Fruit fly (Drosophila melanogaster): Measurements from ENCODE around the gene Skel.
A peak's percentile ranks its signal among the peaks of the same experiment; 100 is the strongest.

The Skel gene

dm6 chr3R:10696371-10696777 lies 9.6 kb downstream of the Skel start, which contains the start of the genes pug, CG14683 and CG46459 (continued):
- TF ChIP-seq cwo (GFP tag; optimal IDR thresholded peaks at IDR 0.05), result no peak
- peak; percentile 74 for TF ChIP-seq CG1647 (GFP tag; optimal IDR thresholded peaks at IDR 0.05)
- peak; percentile 5 for TF ChIP-seq twi (tag; optimal IDR thresholded peaks at IDR 0.05)
- no peak for TF ChIP-seq insv (GFP tag; optimal IDR thresholded peaks at IDR 0.05)
- no peak for TF ChIP-seq Ada2b (GFP tag; IDR thresholded peaks at IDR 0.05)
- TF ChIP-seq NC2α (GFP tag; optimal IDR thresholded peaks at IDR 0.05), result no peak
- no peak for TF ChIP-seq emc (GFP tag; optimal IDR thresholded peaks at IDR 0.05)
- peak; percentile 91 for TF ChIP-seq sens (GFP tag)
- no peak for TF ChIP-seq CG10321 (GFP tag; IDR thresholded peaks at IDR 0.05)
- TF ChIP-seq en (GFP tag; optimal IDR thresholded peaks at IDR 0.05), result peak; percentile 20
- TF ChIP-seq E2f1 (GFP tag; IDR thresholded peaks at IDR 0.05), result no peak
- TF ChIP-seq Dref (GFP tag; IDR thresholded peaks at IDR 0.05), result peak; percentile 77
- TF ChIP-seq CG12155 (GFP tag; optimal IDR thresholded peaks at IDR 0.05), result peak; percentile 31
- no peak for TF ChIP-seq CG7357 (GFP tag; IDR thresholded peaks at IDR 0.05)
- TF ChIP-seq B-H2 (GFP tag; optimal IDR thresholded peaks at IDR 0.05), result peak; percentile 14
- peak; percentile 29 for TF ChIP-seq CG1602 (GFP tag; optimal IDR thresholded peaks at IDR 0.05)
- TF ChIP-seq CG6765 (GFP tag; optimal IDR thresholded peaks at IDR 0.05), result no peak
- peak; percentile 92 for TF ChIP-seq CG6791 (GFP tag; IDR thresholded peaks at IDR 0.05; ENCODE audit: partially characterized antibody)
- TF ChIP-seq Abd-B (GFP tag; optimal IDR thresholded peaks at IDR 0.05), result no peak
- peak; percentile 97 for TF ChIP-seq Med (GFP tag)
- peak; percentile 58 for TF ChIP-seq Camta (GFP tag; optimal IDR thresholded peaks at IDR 0.05)
- peak; percentile 33 for TF ChIP-seq CG9727 (GFP tag; optimal IDR thresholded peaks at IDR 0.05)
- TF ChIP-seq CG11247 (GFP tag; IDR thresholded peaks at IDR 0.05), result no peak
- TF ChIP-seq CG2678 (tag; optimal IDR thresholded peaks at IDR 0.05), result peak; percentile 31
- TF ChIP-seq Drgx (GFP tag; IDR thresholded peaks at IDR 0.05), result no peak
- TF ChIP-seq fd3F (GFP tag; optimal IDR thresholded peaks at IDR 0.05), result no peak
- peak; percentile 94 for TF ChIP-seq zen2 (GFP tag; IDR thresholded peaks at IDR 0.05; ENCODE audit: partially characterized antibody)
- TF ChIP-seq h (optimal IDR thresholded peaks at IDR 0.05), result no peak
- TF ChIP-seq CG17612 (GFP tag; IDR thresholded peaks at IDR 0.05), result no peak
- TF ChIP-seq luna (GFP tag; optimal IDR thresholded peaks at IDR 0.05), result peak; percentile 36
- TF ChIP-seq Stat92E (GFP tag; optimal IDR thresholded peaks at IDR 0.05), result no peak
- TF ChIP-seq NK7.1 (GFP tag; optimal IDR thresholded peaks at IDR 0.05), result no peak
- no peak for TF ChIP-seq YL-1 (GFP tag; optimal IDR thresholded peaks at IDR 0.05)
- peak; percentile 24 for TF ChIP-seq CHES-1-like (GFP tag; optimal IDR thresholded peaks at IDR 0.05)
- no peak for TF ChIP-seq Fer2 (tag; optimal IDR thresholded peaks at IDR 0.05)
- TF ChIP-seq Myb (GFP tag; optimal IDR thresholded peaks at IDR 0.05), result peak; percentile 93
- TF ChIP-seq CoRest (tag; optimal IDR thresholded peaks at IDR 0.05), result peak; percentile 41
- peak; percentile 17 for TF ChIP-seq Hr3 (GFP tag; optimal IDR thresholded peaks at IDR 0.05)
- TF ChIP-seq trem (tag; optimal IDR thresholded peaks at IDR 0.05), result peak; percentile 68
- TF ChIP-seq ab (GFP tag; optimal IDR thresholded peaks at IDR 0.05), result no peak
- TF ChIP-seq CG15514 (GFP tag; optimal IDR thresholded peaks at IDR 0.05), result peak; percentile 22
- peak; percentile 8; the same call in 1 of the 2 replicates for TF ChIP-seq CG4360 (GFP tag; IDR thresholded peaks at IDR 0.05)
- TF ChIP-seq Scr (GFP tag; IDR thresholded peaks at IDR 0.05; ENCODE audit: partially characterized antibody), result peak; percentile 98
- no peak for TF ChIP-seq CG4328 (GFP tag; optimal IDR thresholded peaks at IDR 0.05)
- no peak for TF ChIP-seq aop (GFP tag; IDR thresholded peaks at IDR 0.05)
- peak; percentile 21 to 60 for TF ChIP-seq dpn (GFP tag; optimal IDR thresholded peaks at IDR 0.05)
- TF ChIP-seq Pdp1 (GFP tag; optimal IDR thresholded peaks at IDR 0.05), result peak; percentile 61 to 75
- TF ChIP-seq CG6175 (GFP tag; IDR thresholded peaks at IDR 0.05), result no peak
- TF ChIP-seq az2 (GFP tag; optimal IDR thresholded peaks at IDR 0.05), result peak; percentile 4
- no peak for TF ChIP-seq dimm (GFP tag; IDR thresholded peaks at IDR 0.05)
- TF ChIP-seq Bteb2 (GFP tag; optimal IDR thresholded peaks at IDR 0.05), result peak; percentile 15
- peak; percentile 45 for TF ChIP-seq MESR4 (GFP tag; optimal IDR thresholded peaks at IDR 0.05)

Data from whole organism, embryonic.